Worm (Caenorhabditis elegans) whole organism, young adult: ENCODE data around the gene C18F10.2.

Experiments used
- C17E4.6 ChIP-seq: fragments of 200-800 bp; sonication (Bioruptor generic); IDR thresholded peaks from 2 replicates; pipeline ENCODE4 v1.3.6; 2022; ENCODE audit warnings: missing genetic modification reagents, missing genetic modification characterization, missing compliant biosample characterization
- D2030.7 ChIP-seq: fragments of 200-800 bp; sonication (Bioruptor generic); IDR thresholded peaks from 2 replicates; pipeline ENCODE4 v1.3.6; 2022; ENCODE audit warnings: missing genetic modification reagents, missing genetic modification characterization, missing compliant biosample characterization
- F33H1.4 ChIP-seq: fragments of 200-800 bp; sonication (Bioruptor generic); IDR thresholded peaks from 2 replicates; pipeline ENCODE4 v1.3.6; 2022; ENCODE audit warnings: missing genetic modification reagents, missing genetic modification characterization, missing compliant biosample characterization
- F37B4.10 ChIP-seq: fragments of 200-800 bp; sonication (Bioruptor generic); IDR thresholded peaks from 2 replicates; pipeline ENCODE4 v1.3.6; 2022; ENCODE audit warnings: missing genetic modification characterization, missing compliant biosample characterization
- F39B2.1 ChIP-seq: fragments of 200-800 bp; sonication (Bioruptor generic); IDR thresholded peaks from 2 replicates; pipeline ENCODE4 v1.3.6; 2022; ENCODE audit warnings: missing genetic modification reagents, missing genetic modification characterization, missing compliant biosample characterization
- F57C9.4 ChIP-seq: sonication (generic microtip); optimal IDR thresholded peaks from 2 replicates; lab custom pipeline; 2017; ENCODE audit warnings: mild to moderate bottlenecking, missing genetic modification characterization, missing compliant biosample characterization
- Y56A3A.18 ChIP-seq: fragments of 200-800 bp; sonication (Bioruptor generic); IDR thresholded peaks from 2 replicates; pipeline ENCODE4 v1.3.6; 2022; ENCODE audit warnings: missing genetic modification reagents, missing genetic modification characterization, missing compliant biosample characterization
- athp-1 ChIP-seq: sonication (generic microtip); optimal IDR thresholded peaks from 2 replicates; lab custom pipeline; 2017; ENCODE audit warnings: mild to moderate bottlenecking, missing genetic modification characterization, missing compliant biosample characterization
- attf-3 ChIP-seq: fragments of 200-800 bp; sonication (Bioruptor generic); conservative IDR thresholded peaks from 2 replicates; pipeline ENCODE4 v1.3.6; 2022; ENCODE audit warnings: missing genetic modification reagents, missing genetic modification characterization, missing compliant biosample characterization
- attf-5 ChIP-seq: fragments of 200-800 bp; sonication (Bioruptor generic); optimal IDR thresholded peaks from 2 replicates; lab custom pipeline; 2018; ENCODE audit warnings: mild to moderate bottlenecking, missing genetic modification characterization, missing compliant biosample characterization
- bed-2 ChIP-seq: fragments of 200-800 bp; sonication (Bioruptor generic); IDR thresholded peaks from 2 replicates; pipeline ENCODE4 v1.3.6; 2022; ENCODE audit warnings: missing genetic modification reagents, missing genetic modification characterization, missing compliant biosample characterization
- ceh-100 ChIP-seq: fragments of 200-800 bp; sonication (Bioruptor generic); IDR thresholded peaks from 2 replicates; pipeline ENCODE4 v1.3.6; 2022; ENCODE audit warnings: missing genetic modification reagents, missing genetic modification characterization, missing compliant biosample characterization
- ceh-40 ChIP-seq: fragments of 200-800 bp; sonication (Bioruptor generic); IDR thresholded peaks from 2 replicates; pipeline ENCODE4 v1.3.6; 2022; ENCODE audit warnings: missing genetic modification characterization, missing compliant biosample characterization
- chd-7 ChIP-seq: sonication (generic microtip); optimal IDR thresholded peaks from 2 replicates; lab custom pipeline; 2016; ENCODE audit warnings: mild to moderate bottlenecking, missing genetic modification characterization, moderate library complexity, missing compliant biosample characterization
- dpff-1 ChIP-seq: sonication (generic microtip); optimal IDR thresholded peaks from 2 replicates; lab custom pipeline; 2017; ENCODE audit warnings: mild to moderate bottlenecking, missing genetic modification characterization, missing compliant biosample characterization
- egl-18 ChIP-seq: fragments of 200-800 bp; sonication (Bioruptor generic); IDR thresholded peaks from 2 replicates; pipeline ENCODE4 v1.3.6; 2022; ENCODE audit warnings: missing genetic modification reagents, missing genetic modification characterization, missing compliant biosample characterization
- ekl-4 ChIP-seq: fragments of 200-800 bp; sonication (Bioruptor generic); IDR thresholded peaks from 2 replicates; pipeline ENCODE4 v1.3.6; 2022; ENCODE audit warnings: missing genetic modification reagents, missing genetic modification characterization, missing compliant biosample characterization
- him-1 ChIP-seq: sonication (generic microtip); optimal IDR thresholded peaks from 2 replicates; lab custom pipeline; 2016; ENCODE audit warnings: missing genotype, missing genetic modification reagents, missing genetic modification characterization, missing compliant biosample characterization
- hlh-12 ChIP-seq: sonication (generic microtip); optimal IDR thresholded peaks from 2 replicates; lab custom pipeline; 2016; ENCODE audit warnings: missing genetic modification characterization, missing compliant biosample characterization
- hmg-1.2 ChIP-seq: fragments of 200-800 bp; sonication (Bioruptor generic); IDR thresholded peaks from 2 replicates; pipeline ENCODE4 v1.3.6; 2022; ENCODE audit warnings: missing genetic modification reagents, missing genetic modification characterization, missing compliant biosample characterization
- let-526 ChIP-seq: fragments of 200-800 bp; sonication (Bioruptor generic); IDR thresholded peaks from 2 replicates; pipeline ENCODE4 v1.3.6; 2022; ENCODE audit warnings: missing genetic modification reagents, missing genetic modification characterization, missing compliant biosample characterization
- lsy-27 ChIP-seq: sonication (generic microtip); optimal IDR thresholded peaks from 2 replicates; lab custom pipeline; 2017; ENCODE audit warnings: missing genetic modification characterization, mild to moderate bottlenecking, missing compliant biosample characterization, antibody characterized with exemption, missing genotype, borderline replicate concordance; ENCODE audit not compliant: insufficient read depth
- madf-3 ChIP-seq: fragments of 200-800 bp; sonication (Bioruptor generic); IDR thresholded peaks from 2 replicates; pipeline ENCODE4 v1.3.6; 2022; ENCODE audit warnings: missing genetic modification reagents, missing genetic modification characterization, missing compliant biosample characterization
- madf-8 ChIP-seq: fragments of 200-800 bp; sonication (Bioruptor generic); conservative IDR thresholded peaks from 2 replicates; pipeline ENCODE4 v1.3.6; 2022; ENCODE audit warnings: missing genetic modification reagents, missing genetic modification characterization, missing compliant biosample characterization
- nfyb-1 ChIP-seq: fragments of 200-800 bp; sonication (Bioruptor generic); IDR thresholded peaks from 2 replicates; pipeline ENCODE4 v1.3.6; 2022; ENCODE audit warnings: missing genetic modification reagents, missing genetic modification characterization, missing compliant biosample characterization
- pbrm-1 ChIP-seq: fragments of 200-800 bp; sonication (Bioruptor generic); IDR thresholded peaks from 2 replicates; pipeline ENCODE4 v1.3.6; 2022; ENCODE audit warnings: missing genetic modification reagents, missing genetic modification characterization, missing compliant biosample characterization
- rcor-1 ChIP-seq: fragments of 200-800 bp; sonication (Bioruptor generic); IDR thresholded peaks from 2 replicates; pipeline ENCODE4 v1.3.6; 2022; ENCODE audit warnings: missing genetic modification reagents, missing genetic modification characterization, missing compliant biosample characterization
- snpc-1.1 ChIP-seq: sonication (generic microtip); optimal IDR thresholded peaks from 2 replicates; lab custom pipeline; 2017; ENCODE audit warnings: missing genetic modification characterization, mild to moderate bottlenecking, missing compliant biosample characterization, antibody characterized with exemption, moderate library complexity, missing genotype, missing genetic modification reagents; ENCODE audit not compliant: insufficient read depth
- somi-1 ChIP-seq: fragments of 200-800 bp; sonication (Bioruptor generic); optimal IDR thresholded peaks from 2 replicates; lab custom pipeline; 2018; ENCODE audit warnings: mild to moderate bottlenecking, missing genetic modification characterization, missing compliant biosample characterization
- tbx-9 ChIP-seq: sonication (generic microtip); optimal IDR thresholded peaks from 2 replicates; lab custom pipeline; 2016; ENCODE audit warnings: borderline replicate concordance, missing genetic modification characterization, inconsistent platforms, missing compliant biosample characterization
- unc-62 ChIP-seq: fragments of 150-350 bp; optimal IDR thresholded peaks from 2 replicates; lab custom pipeline; 2014; ENCODE audit warnings: missing biosample characterization, missing genetic modification reagents, missing genetic modification characterization
- xnd-1 ChIP-seq: sonication (generic microtip); optimal IDR thresholded peaks from 2 replicates; lab custom pipeline; 2016; ENCODE audit warnings: missing genotype, missing genetic modification reagents, missing genetic modification characterization, missing compliant biosample characterization
- zfh-2 ChIP-seq: fragments of 200-800 bp; sonication (Bioruptor generic); conservative IDR thresholded peaks from 2 replicates; pipeline ENCODE4 v1.3.6; 2022; ENCODE audit warnings: missing genetic modification reagents, missing genetic modification characterization, missing compliant biosample characterization
- ztf-22 ChIP-seq: fragments of 200-800 bp; sonication (Bioruptor generic); optimal IDR thresholded peaks from 2 replicates; lab custom pipeline; 2018; ENCODE audit warnings: mild to moderate bottlenecking, missing genetic modification characterization, moderate library complexity, missing compliant biosample characterization
- ztf-28 ChIP-seq: fragments of 200-800 bp; sonication (Bioruptor generic); IDR thresholded peaks from 2 replicates; pipeline ENCODE4 v1.3.6; 2022; ENCODE audit warnings: missing genetic modification reagents, missing genetic modification characterization, missing compliant biosample characterization
- ztf-6 ChIP-seq: fragments of 200-800 bp; sonication (Bioruptor generic); IDR thresholded peaks from 2 replicates; pipeline ENCODE4 v1.3.6; 2022; ENCODE audit warnings: missing genetic modification reagents, missing genetic modification characterization, missing compliant biosample characterization

The C18F10.2 gene

ce11 chrIII:6258262-6258661 is 14.7 kb upstream of the C18F10.2 start, which contains the start of gene srg-1:
TSS of gene srg-1 (minus strand) at chrIII:6258362.
- no peak for TF ChIP-seq egl-18 (GFP tag; lab: Robert Waterston, UW)
- TF ChIP-seq ceh-100 (GFP tag; lab: Robert Waterston, UW): no peak
- TF ChIP-seq F37B4.10 (GFP tag; lab: Robert Waterston, UW): no peak
- no peak for TF ChIP-seq ekl-4 (GFP tag; lab: Robert Waterston, UW)
- TF ChIP-seq lsy-27 (tag; lab: Kevin White, UChicago): no peak
- TF ChIP-seq F33H1.4 (GFP tag; lab: Robert Waterston, UW): no peak
- no peak for TF ChIP-seq Y56A3A.18 (GFP tag; lab: Robert Waterston, UW)
- no peak for TF ChIP-seq snpc-1.1
- TF ChIP-seq nfyb-1 (GFP tag; lab: Robert Waterston, UW): no peak
- TF ChIP-seq xnd-1 (tag; lab: Kevin White, UChicago): no peak
- TF ChIP-seq madf-3 (GFP tag; lab: Robert Waterston, UW): no peak
- no peak for TF ChIP-seq ceh-40 (GFP tag; lab: Robert Waterston, UW)
- no peak for TF ChIP-seq ztf-28 (GFP tag; lab: Robert Waterston, UW)
- no peak for TF ChIP-seq bed-2 (GFP tag; lab: Robert Waterston, UW)
- TF ChIP-seq, all 124 proteins: peak for 0

ce11 chrIII:6260115-6260514 is 12.9 kb upstream of the C18F10.2 start, which contains the start of gene srg-2:
TSS of gene srg-2 (minus strand) at chrIII:6260215.
- TF ChIP-seq him-1 (tag; lab: Kevin White, UChicago): no peak
- no peak for TF ChIP-seq hlh-12 (tag; lab: Kevin White, UChicago)
- no peak for TF ChIP-seq ztf-6 (GFP tag; lab: Robert Waterston, UW)
- TF ChIP-seq madf-8 (GFP tag; lab: Robert Waterston, UW): no peak
- TF ChIP-seq xnd-1 (tag; lab: Kevin White, UChicago): no peak
- no peak for TF ChIP-seq rcor-1
- TF ChIP-seq athp-1 (tag; lab: Kevin White, UChicago): no peak
- no peak for TF ChIP-seq ztf-22
- TF ChIP-seq tbx-9 (tag; lab: Kevin White, UChicago): no peak
- no peak for TF ChIP-seq F39B2.1 (GFP tag; lab: Robert Waterston, UW)
- no peak for TF ChIP-seq D2030.7 (GFP tag; lab: Robert Waterston, UW)
- TF ChIP-seq dpff-1: no peak
- TF ChIP-seq hmg-1.2 (GFP tag; lab: Robert Waterston, UW): no peak
- TF ChIP-seq ztf-28 (GFP tag; lab: Robert Waterston, UW): no peak
- no peak for TF ChIP-seq C17E4.6 (GFP tag; lab: Robert Waterston, UW)
- TF ChIP-seq bed-2 (GFP tag; lab: Robert Waterston, UW): no peak
- no peak for TF ChIP-seq somi-1 (GFP tag; lab: Kevin White, UChicago)
- no peak for TF ChIP-seq unc-62

ce11 chrIII:6261985-6262384 is 11.0 kb upstream of the C18F10.2 start, which contains the start of gene srg-4:
TSS of gene srg-4 (minus strand) at chrIII:6262085.
- no peak for TF ChIP-seq tbx-9 (tag; lab: Kevin White, UChicago)
- no peak for TF ChIP-seq C17E4.6 (GFP tag; lab: Robert Waterston, UW)

- no peak for TF ChIP-seq let-526
- no peak for TF ChIP-seq somi-1 (GFP tag; lab: Kevin White, UChicago)
- no peak for TF ChIP-seq attf-3 (GFP tag; lab: Robert Waterston, UW)
- TF ChIP-seq unc-62: no peak
- no peak for TF ChIP-seq zfh-2 (GFP tag; lab: Robert Waterston, UW)
- no peak for TF ChIP-seq F57C9.4 (tag; lab: Kevin White, UChicago)
- TF ChIP-seq chd-7 (tag; lab: Kevin White, UChicago): no peak
- TF ChIP-seq pbrm-1 (GFP tag; lab: Robert Waterston, UW): no peak
- TF ChIP-seq rcor-1: no peak
- TF ChIP-seq attf-5 (GFP tag; lab: Kevin White, UChicago): no peak
Observed at ce11 chrIII:6264447-6264846, 8.5 kb upstream of the C18F10.2 start, which contains the start of gene srg-5. TSS of gene srg-5 (minus strand) at chrIII:6264547.
